Worm (Caenorhabditis elegans): ENCODE measurements around the gene flp-16.

Gene flp-16

DNA sequence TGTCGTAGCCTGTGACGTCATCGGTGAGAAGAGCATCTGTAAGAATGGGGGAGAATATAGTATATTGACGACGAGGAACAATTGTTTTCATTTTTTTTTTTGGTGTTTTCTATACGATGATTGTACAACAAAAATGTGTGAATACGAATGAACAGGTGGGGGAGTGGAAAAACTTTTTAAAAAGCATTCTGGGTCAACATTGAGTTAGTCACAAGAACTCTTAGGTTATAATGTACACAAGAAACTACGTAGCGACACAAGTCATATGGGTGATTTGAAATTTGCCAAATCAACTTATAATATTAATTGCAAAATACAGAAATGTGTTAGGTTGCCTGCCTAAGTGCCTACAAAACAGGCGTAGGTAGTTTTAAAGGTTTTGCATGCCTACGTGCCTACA lies 49.0 kb downstream of the flp-16 start:
- TF ChIP-seq unc-120 (tag; optimal IDR thresholded peaks at IDR 0.05; ENCODE audit: poor library complexity, severe bottlenecking) (no peak), zip-8 (tag; optimal IDR thresholded peaks at IDR 0.05) (peak; percentile 38), lin-13 (tag; optimal IDR thresholded peaks at IDR 0.05) (no peak)

DNA sequence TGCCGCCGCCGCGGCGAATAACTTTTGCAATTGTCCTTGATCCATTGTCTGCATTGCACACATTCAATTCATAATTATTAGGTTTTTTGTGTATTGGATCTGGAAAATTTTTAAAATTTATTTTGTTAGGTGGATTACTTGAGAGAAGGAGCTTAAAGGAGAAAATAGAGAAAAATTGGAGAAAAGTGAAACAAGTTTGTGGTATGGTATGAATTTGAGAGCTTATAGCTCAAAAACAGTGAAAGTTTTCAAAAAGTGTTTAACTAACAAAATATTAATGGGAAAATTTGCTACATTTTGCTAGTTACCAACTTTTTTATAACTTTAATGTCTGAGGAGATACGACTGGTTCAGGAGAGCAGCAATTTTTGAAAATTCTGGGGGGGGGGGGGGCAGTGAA lies 50.6 kb downstream of the flp-16 start, which contains the start of gene ztf-22:
Gene ztf-22, minus strand, starts transcription at position 101 of the 400 bp plus-strand sequence.
- TF ChIP-seq lin-32 (GFP tag; optimal IDR thresholded peaks at IDR 0.05) = no peak

Measured in whole organism, mixed stage, embryonic.